Fruit fly (Drosophila melanogaster) whole organism, embryonic: Measurements from ENCODE around the gene Sodq.

ENCODE experiments used
- Atf-2 ChIP-seq: fragments of 200-800 bp; sonication (Bioruptor generic); optimal IDR thresholded peaks from 2 replicates; lab custom pipeline; 2016; ENCODE audit warnings: missing biosample characterization, missing genetic modification characterization
- Atf3 ChIP-seq: fragments of 200-800 bp; sonication (Bioruptor generic); optimal IDR thresholded peaks from 3 replicates; lab custom pipeline; 2016; ENCODE audit warnings: missing biosample characterization, missing genetic modification characterization
- Awh ChIP-seq: fragments of 200-800 bp; sonication (Bioruptor generic); IDR thresholded peaks from 2 replicates; pipeline ENCODE4, ENCODE4 v1.3.6; 2022; ENCODE audit warnings: missing biosample characterization, missing genetic modification characterization
- CG10462 ChIP-seq: fragments of 200-800 bp; sonication (Bioruptor generic); optimal IDR thresholded peaks from 2 replicates; lab custom pipeline; 2016; ENCODE audit warnings: missing biosample characterization, missing genetic modification characterization
- CG11695 ChIP-seq: fragments of 200-800 bp; sonication (Bioruptor generic); IDR thresholded peaks from 3 replicates; pipeline ENCODE4 v1.3.6; 2022; ENCODE audit warnings: missing biosample characterization, missing genetic modification characterization
- CG12299 ChIP-seq: fragments of 200-800 bp; sonication (Bioruptor generic); optimal IDR thresholded peaks from 2 replicates; lab custom pipeline; 2018; ENCODE audit warnings: missing biosample characterization, mild to moderate bottlenecking, missing genetic modification characterization
- CG12659 ChIP-seq: fragments of 200-800 bp; sonication (Bioruptor generic); optimal IDR thresholded peaks from 3 replicates; lab custom pipeline; 2017; ENCODE audit warnings: mild to moderate bottlenecking, missing biosample characterization, missing genetic modification reagents, missing genetic modification characterization
- CG16815 ChIP-seq: fragments of 200-800 bp; sonication (Bioruptor generic); optimal IDR thresholded peaks from 3 replicates; lab custom pipeline; 2017; ENCODE audit warnings: missing biosample characterization, mild to moderate bottlenecking, missing genetic modification characterization
- CG17568 ChIP-seq: fragments of 200-800 bp; sonication (Bioruptor generic); optimal IDR thresholded peaks from 2 replicates; lab custom pipeline; 2018; ENCODE audit warnings: missing biosample characterization, mild to moderate bottlenecking, missing genetic modification characterization, moderate library complexity
- CG2129 ChIP-seq: fragments of 200-800 bp; sonication (Bioruptor generic); IDR thresholded peaks from 2 replicates; pipeline ENCODE4 v1.3.6; 2022; ENCODE audit warnings: missing biosample characterization, missing genetic modification characterization; ENCODE audit not compliant: partially characterized antibody
- CG2202 ChIP-seq: fragments of 200-800 bp; sonication (Bioruptor generic); optimal IDR thresholded peaks from 2 replicates; lab custom pipeline; 2018; ENCODE audit warnings: missing biosample characterization, mild to moderate bottlenecking, missing genetic modification characterization
- CG2875 ChIP-seq: fragments of 200-800 bp; sonication (Bioruptor generic); optimal IDR thresholded peaks from 2 replicates; lab custom pipeline; 2017; ENCODE audit warnings: missing biosample characterization, mild to moderate bottlenecking, missing genetic modification characterization, missing genetic modification reagents
- CG2889 ChIP-seq: fragments of 200-800 bp; sonication (Bioruptor generic); IDR thresholded peaks from 3 replicates; pipeline ENCODE4 v1.3.6; 2022; ENCODE audit warnings: missing biosample characterization, missing genetic modification characterization
- CG3407 ChIP-seq: fragments of 200-800 bp; sonication (Bioruptor generic); optimal IDR thresholded peaks from 2 replicates; lab custom pipeline; 2018; ENCODE audit warnings: missing biosample characterization, mild to moderate bottlenecking, missing genetic modification characterization
- CG6254 ChIP-seq: fragments of 200-800 bp; sonication (Bioruptor generic); optimal IDR thresholded peaks from 3 replicates; lab custom pipeline; 2017; ENCODE audit warnings: mild to moderate bottlenecking, missing biosample characterization, missing genetic modification reagents, missing genetic modification characterization
- CG7372 ChIP-seq: fragments of 200-800 bp; sonication (Bioruptor generic); IDR thresholded peaks from 2 replicates; pipeline ENCODE4 v1.3.6; 2022; ENCODE audit warnings: missing biosample characterization, missing genetic modification characterization
- CG7786 ChIP-seq: fragments of 200-800 bp; sonication (Bioruptor generic); optimal IDR thresholded peaks from 2 replicates; lab custom pipeline; 2016; ENCODE audit warnings: missing biosample characterization, missing genetic modification characterization
- CG7839 ChIP-seq: fragments of 200-800 bp; sonication (Bioruptor generic); optimal IDR thresholded peaks from 3 replicates; lab custom pipeline; 2018; ENCODE audit warnings: missing biosample characterization, mild to moderate bottlenecking, missing genetic modification characterization, moderate library complexity
- CG9215 ChIP-seq: fragments of 200-800 bp; sonication (Bioruptor generic); IDR thresholded peaks from 2 replicates; pipeline ENCODE4 v1.3.6; 2022; ENCODE audit warnings: missing biosample characterization, missing genetic modification characterization
- CG9437 ChIP-seq: fragments of 200-800 bp; sonication (Bioruptor generic); optimal IDR thresholded peaks from 2 replicates; lab custom pipeline; 2018; ENCODE audit warnings: missing biosample characterization, mild to moderate bottlenecking, missing genetic modification characterization
- D ChIP-seq, 2 experiments: fragments of 200-800 bp in 1 of 2; fragments of >200 bp in 1 of 2; sonication (Bioruptor generic) in 1 of 2; optimal IDR thresholded peaks; 2 replicates in 1 of 2; 3 replicates in 1 of 2; lab custom pipeline; 2017; ENCODE audit warnings: mild to moderate bottlenecking in 1 of 2, missing biosample characterization in 1 of 2, missing genetic modification characterization in 1 of 2, missing genetic modification reagents in 1 of 2
- Dp ChIP-seq: fragments of 200-800 bp; sonication (Bioruptor generic); optimal IDR thresholded peaks from 2 replicates; lab custom pipeline; 2018; ENCODE audit warnings: missing biosample characterization, mild to moderate bottlenecking, missing genetic modification characterization, moderate library complexity
- Drgx ChIP-seq: fragments of 200-800 bp; sonication (Bioruptor generic); IDR thresholded peaks from 2 replicates; pipeline ENCODE4 v1.3.6; 2022; ENCODE audit warnings: missing biosample characterization, missing genetic modification characterization
- H15 ChIP-seq: fragments of 200-800 bp; sonication (Bioruptor generic); IDR thresholded peaks from 3 replicates; pipeline ENCODE4 v1.3.6; 2022; ENCODE audit warnings: missing biosample characterization, missing genetic modification characterization
- HLH54F ChIP-seq: fragments of 200-800 bp; sonication (Bioruptor generic); optimal IDR thresholded peaks from 3 replicates; lab custom pipeline; 2016; ENCODE audit warnings: missing biosample characterization, missing genetic modification characterization
- Hand ChIP-seq: fragments of 200-800 bp; sonication (Bioruptor generic); optimal IDR thresholded peaks from 2 replicates; lab custom pipeline; 2017; ENCODE audit warnings: mild to moderate bottlenecking, missing biosample characterization, missing genetic modification reagents, missing genetic modification characterization
- Hr51 ChIP-seq, 2 experiments: fragments of 200-800 bp; sonication (Bioruptor generic); optimal IDR thresholded peaks; 2 replicates in 1 of 2; 3 replicates in 1 of 2; lab custom pipeline; 2016 to 2018; ENCODE audit warnings: missing biosample characterization in 2 of 2, missing genetic modification characterization in 2 of 2, mild to moderate bottlenecking in 1 of 2, moderate library complexity in 1 of 2
- Hsf ChIP-seq: fragments of 200-800 bp; sonication (Bioruptor generic); optimal IDR thresholded peaks from 3 replicates; lab custom pipeline; 2016; ENCODE audit warnings: missing biosample characterization, missing genetic modification characterization
- Med ChIP-seq: fragments of 200-800 bp; sonication (Bioruptor generic); peaks from one replicate; lab custom pipeline; 2016; ENCODE audit warnings: missing biosample characterization, missing genetic modification characterization, mild to moderate bottlenecking, inconsistent platforms, moderate library complexity
- NFAT ChIP-seq: fragments of 200-800 bp; sonication (Bioruptor generic); IDR thresholded peaks from 2 replicates; pipeline ENCODE4 v1.3.6; 2022; ENCODE audit warnings: missing biosample characterization, missing genetic modification characterization
- Nf-YC ChIP-seq: fragments of 200-800 bp; optimal IDR thresholded peaks from 3 replicates; lab custom pipeline; 2019; ENCODE audit warnings: missing biosample characterization, mild to moderate bottlenecking, missing genetic modification characterization, moderate library complexity
- Opbp ChIP-seq: fragments of 200-800 bp; sonication (Bioruptor generic); IDR thresholded peaks from 3 replicates; pipeline ENCODE4 v1.3.6; 2022; ENCODE audit warnings: missing biosample characterization, missing genetic modification characterization; ENCODE audit not compliant: partially characterized antibody
- Ssrp ChIP-seq: fragments of 200-800 bp; sonication (Bioruptor generic); optimal IDR thresholded peaks from 2 replicates; lab custom pipeline; 2018; ENCODE audit warnings: missing biosample characterization, mild to moderate bottlenecking, missing genetic modification characterization, moderate library complexity
- Trl ChIP-seq, 3 experiments: fragments of >200 bp in 2 of 3; fragments of 200-800 bp in 1 of 3; sonication (Bioruptor generic) in 1 of 3; optimal IDR thresholded peaks; 2 replicates in 1 of 3; 3 replicates in 2 of 3; lab custom pipeline; 2016 to 2017; ENCODE audit warnings: missing biosample characterization in 1 of 3, missing genetic modification characterization in 1 of 3
- ac ChIP-seq: fragments of 200-800 bp; sonication (Bioruptor generic); optimal IDR thresholded peaks from 3 replicates; lab custom pipeline; 2017; ENCODE audit warnings: missing biosample characterization, mild to moderate bottlenecking, missing genetic modification characterization
- aop ChIP-seq: fragments of 200-800 bp; sonication (Bioruptor generic); IDR thresholded peaks from 2 replicates; pipeline ENCODE4 v1.3.6; 2022; ENCODE audit warnings: missing biosample characterization, missing genetic modification characterization
- ato ChIP-seq: fragments of 200-800 bp; sonication (Bioruptor generic); IDR thresholded peaks from 2 replicates; pipeline ENCODE4 v1.3.6; 2022; ENCODE audit warnings: missing biosample characterization, missing genetic modification characterization; ENCODE audit not compliant: partially characterized antibody
- croc ChIP-seq: fragments of 200-800 bp; sonication (Bioruptor generic); conservative IDR thresholded peaks from 3 replicates; pipeline ENCODE4 v1.3.6; 2022; ENCODE audit warnings: missing biosample characterization, missing genetic modification characterization
- crol ChIP-seq: fragments of 200-800 bp; sonication (Bioruptor generic); IDR thresholded peaks from 2 replicates; pipeline ENCODE4 v1.3.6; 2022; ENCODE audit warnings: missing biosample characterization, missing genetic modification characterization
- ewg ChIP-seq: fragments of 200-800 bp; sonication (Bioruptor generic); optimal IDR thresholded peaks from 3 replicates; lab custom pipeline; 2017; ENCODE audit warnings: mild to moderate bottlenecking, missing biosample characterization, missing genetic modification reagents, missing genetic modification characterization
- gfzf ChIP-seq: fragments of 200-800 bp; sonication (Bioruptor generic); optimal IDR thresholded peaks from 2 replicates; lab custom pipeline; 2016; ENCODE audit warnings: missing biosample characterization, mild to moderate bottlenecking, missing genetic modification characterization, moderate library complexity
- hkb ChIP-seq, 2 experiments: fragments of 200-800 bp in 1 of 2; fragments of >200 bp in 1 of 2; sonication (Bioruptor generic) in 1 of 2; IDR thresholded peaks in 1 of 2; optimal IDR thresholded peaks in 1 of 2; 2 replicates each; pipeline versions ENCODE4 v1.3.6 to Lab custom; 2017 to 2022; ENCODE audit warnings: missing biosample characterization in 1 of 2, missing genetic modification characterization in 1 of 2
- jigr1 ChIP-seq: fragments of 200-800 bp; sonication (Bioruptor generic); IDR thresholded peaks from 3 replicates; pipeline ENCODE4 v1.3.6; 2022; ENCODE audit warnings: missing biosample characterization, missing genetic modification characterization
- jing ChIP-seq: fragments of 200-800 bp; sonication (Bioruptor generic); optimal IDR thresholded peaks from 2 replicates; lab custom pipeline; 2018; ENCODE audit warnings: missing biosample characterization, mild to moderate bottlenecking, missing genetic modification characterization
- shn ChIP-seq: fragments of 200-800 bp; sonication (Bioruptor generic); optimal IDR thresholded peaks from 3 replicates; lab custom pipeline; 2016; ENCODE audit warnings: missing biosample characterization, missing genetic modification characterization
- slou ChIP-seq: fragments of 200-800 bp; sonication (Bioruptor generic); optimal IDR thresholded peaks from 3 replicates; lab custom pipeline; 2016; ENCODE audit warnings: missing biosample characterization, missing genetic modification characterization
- sqz ChIP-seq: fragments of 200-800 bp; sonication (Bioruptor generic); optimal IDR thresholded peaks from 3 replicates; lab custom pipeline; 2018; ENCODE audit warnings: missing biosample characterization, mild to moderate bottlenecking, missing genetic modification characterization
- tap ChIP-seq: fragments of 200-800 bp; optimal IDR thresholded peaks from 3 replicates; lab custom pipeline; 2019; ENCODE audit warnings: missing biosample characterization, mild to moderate bottlenecking, missing genetic modification characterization, moderate library complexity
- tin ChIP-seq: fragments of 200-800 bp; sonication (Bioruptor generic); optimal IDR thresholded peaks from 3 replicates; lab custom pipeline; 2016; ENCODE audit warnings: missing biosample characterization, missing genetic modification characterization

Gene Sodq

dm6 chr3R:25884301-25884700 is 11.3 kb upstream of the Sodq start (continued):
- no peak for TF ChIP-seq crol (GFP tag; lab: Robert Waterston, UW)
- no peak for TF ChIP-seq Trl (optimal IDR thresholded peaks at IDR 0.05; lab: Kevin White, UChicago)
- TF ChIP-seq Trl (GFP tag; optimal IDR thresholded peaks at IDR 0.05; lab: Kevin White, UChicago), result no peak
- TF ChIP-seq CG17568 (GFP tag; lab: Kevin White, UChicago), result no peak
- TF ChIP-seq gfzf (GFP tag; lab: Kevin White, UChicago), result no peak
- peak; percentile 19 for TF ChIP-seq CG12299 (tag; lab: Kevin White, UChicago)
- no peak for TF ChIP-seq H15 (GFP tag; lab: Robert Waterston, UW)
- peak; percentile 30 for TF ChIP-seq CG16815 (GFP tag; lab: Kevin White, UChicago)
- TF ChIP-seq shn (GFP tag; lab: Kevin White, UChicago), result no peak
- TF ChIP-seq Med (GFP tag; lab: Kevin White, UChicago), result peak; percentile 69
- peak; percentile 59 for TF ChIP-seq CG3407 (GFP tag; lab: Kevin White, UChicago)
- TF ChIP-seq CG9437 (GFP tag; lab: Kevin White, UChicago), result peak; percentile 67
- peak; percentile 11 for TF ChIP-seq Atf-2
- no peak for TF ChIP-seq NFAT (GFP tag; lab: Robert Waterston, UW)
- no peak for TF ChIP-seq CG9215 (GFP tag; lab: Robert Waterston, UW)
- no peak for TF ChIP-seq HLH54F (GFP tag; lab: Kevin White, UChicago)
- TF ChIP-seq CG7372 (GFP tag; lab: Robert Waterston, UW), result no peak
- TF ChIP-seq Hand (GFP tag; lab: Kevin White, UChicago), result no peak
- TF ChIP-seq CG7839 (tag; lab: Kevin White, UChicago), result peak; percentile 81
- TF ChIP-seq CG7786 (GFP tag; lab: Kevin White, UChicago), result no peak
- TF ChIP-seq CG2875, result peak; percentile 65
- TF ChIP-seq CG2889, result no peak
- peak; percentile 61 for TF ChIP-seq croc
- no peak for TF ChIP-seq Opbp (GFP tag; lab: Robert Waterston, UW)
- TF ChIP-seq CG10462 (GFP tag; lab: Kevin White, UChicago), result peak; percentile 9
- peak; percentile 69 for TF ChIP-seq tap
- TF ChIP-seq slou, result no peak
- no peak for TF ChIP-seq D (optimal IDR thresholded peaks at IDR 0.05; lab: Kevin White, UChicago)
- TF ChIP-seq D (GFP tag; optimal IDR thresholded peaks at IDR 0.05; lab: Kevin White, UChicago), result peak; percentile 70
- no peak for TF ChIP-seq jing (GFP tag; lab: Kevin White, UChicago)
- TF ChIP-seq aop (GFP tag; lab: Robert Waterston, UW), result no peak
- no peak for TF ChIP-seq CG2129 (GFP tag; lab: Robert Waterston, UW)
- peak; percentile 57 for TF ChIP-seq Awh (GFP tag; lab: Robert Waterston, UW)
- TF ChIP-seq CG11695 (GFP tag; lab: Robert Waterston, UW), result peak; percentile 63; the same call in 2 of the 3 replicates
- TF ChIP-seq CG2202, result peak; percentile 66
- peak; percentile 45 for TF ChIP-seq sqz
- no peak for TF ChIP-seq Atf3 (GFP tag; lab: Kevin White, UChicago)
- peak; percentile 58; the same call in 1 of the 2 replicates for TF ChIP-seq Drgx (GFP tag; lab: Robert Waterston, UW)
- peak; percentile 81 for TF ChIP-seq Ssrp (tag; lab: Kevin White, UChicago)
- no peak for TF ChIP-seq jigr1 (GFP tag; lab: Robert Waterston, UW)
- peak in 1 of 2 experiments; percentile 79 for TF ChIP-seq Hr51 (GFP tag; optimal IDR thresholded peaks at IDR 0.05; lab: Kevin White, UChicago)
- TF ChIP-seq ac (GFP tag; lab: Kevin White, UChicago), result no peak
- TF ChIP-seq Dp (GFP tag; lab: Kevin White, UChicago), result no peak
- TF ChIP-seq ato, result no peak
- TF ChIP-seq tin (GFP tag; lab: Kevin White, UChicago), result peak; percentile 33
- peak; percentile 31 for TF ChIP-seq CG6254 (GFP tag; lab: Kevin White, UChicago)
- TF ChIP-seq Hsf (GFP tag; lab: Kevin White, UChicago), result no peak
- peak; percentile 13 for TF ChIP-seq Nf-YC (tag; lab: Kevin White, UChicago)
- TF ChIP-seq hkb (optimal IDR thresholded peaks at IDR 0.05; lab: Kevin White, UChicago), result no peak
- TF ChIP-seq hkb (GFP tag; IDR thresholded peaks at IDR 0.05; lab: Robert Waterston, UW), result peak; percentile 52; the same call in 1 of the 2 replicates
- peak; percentile 40 for TF ChIP-seq ewg (GFP tag; lab: Kevin White, UChicago)
- TF ChIP-seq CG12659, result peak; percentile 57
